Fruit fly (Drosophila melanogaster) whole organism, embryonic: Measurements from ENCODE around the gene CG43815.
A peak's percentile ranks its signal among the peaks of the same experiment; 100 is the strongest.

Experiments
- Atf6 ChIP-seq: fragments of 200-800 bp; sonication (Bioruptor generic); IDR thresholded peaks from 2 replicates; pipeline ENCODE4 v1.3.6; 2022; ENCODE audit warnings: missing biosample characterization, missing genetic modification characterization
- CG10565 ChIP-seq: fragments of 200-800 bp; sonication (Bioruptor generic); optimal IDR thresholded peaks from 3 replicates; lab custom pipeline; 2016; ENCODE audit warnings: missing biosample characterization, mild to moderate bottlenecking, missing genetic modification characterization
- CG11247 ChIP-seq: fragments of 200-800 bp; sonication (Bioruptor generic); IDR thresholded peaks from 2 replicates; pipeline ENCODE4 v1.3.6; 2022; ENCODE audit warnings: missing biosample characterization, missing genetic modification characterization
- CG11695 ChIP-seq: fragments of 200-800 bp; sonication (Bioruptor generic); IDR thresholded peaks from 3 replicates; pipeline ENCODE4 v1.3.6; 2022; ENCODE audit warnings: missing biosample characterization, missing genetic modification characterization
- CG12942 ChIP-seq: fragments of 200-800 bp; sonication (Bioruptor generic); optimal IDR thresholded peaks from 3 replicates; lab custom pipeline; 2016; ENCODE audit warnings: missing biosample characterization, missing genetic modification characterization
- CG1529 ChIP-seq: fragments of 200-800 bp; sonication (Bioruptor generic); optimal IDR thresholded peaks from 3 replicates; lab custom pipeline; 2018; ENCODE audit warnings: missing biosample characterization, missing genetic modification characterization
- CG15696 ChIP-seq: fragments of 200-800 bp; sonication (Bioruptor generic); optimal IDR thresholded peaks from 2 replicates; lab custom pipeline; 2019; ENCODE audit warnings: missing biosample characterization, mild to moderate bottlenecking, missing genetic modification characterization, moderate library complexity
- CG1602 ChIP-seq: fragments of 200-800 bp; sonication (Bioruptor generic); optimal IDR thresholded peaks from 3 replicates; lab custom pipeline; 2016; ENCODE audit warnings: missing biosample characterization, missing genetic modification characterization
- CG17568 ChIP-seq: fragments of 200-800 bp; sonication (Bioruptor generic); optimal IDR thresholded peaks from 2 replicates; lab custom pipeline; 2018; ENCODE audit warnings: missing biosample characterization, mild to moderate bottlenecking, missing genetic modification characterization, moderate library complexity
- CG2678 ChIP-seq: fragments of 200-800 bp; sonication (Bioruptor generic); optimal IDR thresholded peaks from 3 replicates; lab custom pipeline; 2019; ENCODE audit warnings: missing biosample characterization, mild to moderate bottlenecking, missing genetic modification characterization, moderate library complexity
- CG31441 ChIP-seq: fragments of 200-800 bp; sonication (Bioruptor generic); IDR thresholded peaks from 2 replicates; pipeline ENCODE4 v1.3.6; 2022; ENCODE audit warnings: missing biosample characterization, missing genetic modification characterization
- CG3838 ChIP-seq: fragments of 200-800 bp; sonication (Bioruptor generic); optimal IDR thresholded peaks from 3 replicates; lab custom pipeline; 2016; ENCODE audit warnings: missing biosample characterization, missing genetic modification characterization
- CG8388 ChIP-seq: fragments of 200-800 bp; sonication (Bioruptor generic); optimal IDR thresholded peaks from 2 replicates; lab custom pipeline; 2019; ENCODE audit warnings: missing biosample characterization, mild to moderate bottlenecking, missing genetic modification characterization, moderate library complexity
- CG9215 ChIP-seq: fragments of 200-800 bp; sonication (Bioruptor generic); IDR thresholded peaks from 2 replicates; pipeline ENCODE4 v1.3.6; 2022; ENCODE audit warnings: missing biosample characterization, missing genetic modification characterization
- CoRest ChIP-seq: fragments of 200-800 bp; sonication (Bioruptor generic); optimal IDR thresholded peaks from 3 replicates; lab custom pipeline; 2018; ENCODE audit warnings: missing biosample characterization, mild to moderate bottlenecking, missing genetic modification characterization, moderate library complexity
- Dip2 ChIP-seq: fragments of 200-800 bp; sonication (Bioruptor generic); IDR thresholded peaks from 2 replicates; pipeline ENCODE4 v1.3.6; 2022; ENCODE audit warnings: missing biosample characterization, missing genetic modification characterization
- Doc2 ChIP-seq: fragments of 200-800 bp; sonication (Bioruptor generic); IDR thresholded peaks from 2 replicates; pipeline ENCODE4 v1.3.6; 2022; ENCODE audit warnings: missing biosample characterization, missing genetic modification characterization
- H15 ChIP-seq: fragments of 200-800 bp; sonication (Bioruptor generic); IDR thresholded peaks from 3 replicates; pipeline ENCODE4 v1.3.6; 2022; ENCODE audit warnings: missing biosample characterization, missing genetic modification characterization
- HHEX ChIP-seq: fragments of 200-800 bp; sonication (Bioruptor generic); optimal IDR thresholded peaks from 3 replicates; lab custom pipeline; 2017; ENCODE audit warnings: missing biosample characterization, mild to moderate bottlenecking, missing genetic modification characterization, missing genetic modification reagents
- Hr3 ChIP-seq: fragments of 200-800 bp; sonication (Bioruptor generic); optimal IDR thresholded peaks from 3 replicates; lab custom pipeline; 2016; ENCODE audit warnings: missing biosample characterization, missing genetic modification characterization
- Myb ChIP-seq: fragments of 200-800 bp; sonication (Bioruptor generic); optimal IDR thresholded peaks from 2 replicates; lab custom pipeline; 2016; ENCODE audit warnings: missing biosample characterization, missing genetic modification characterization
- NC2α ChIP-seq: fragments of 200-800 bp; sonication (Bioruptor generic); optimal IDR thresholded peaks from 2 replicates; lab custom pipeline; 2016; ENCODE audit warnings: missing biosample characterization, missing genetic modification characterization
- Opbp ChIP-seq: fragments of 200-800 bp; sonication (Bioruptor generic); IDR thresholded peaks from 3 replicates; pipeline ENCODE4 v1.3.6; 2022; ENCODE audit warnings: missing biosample characterization, missing genetic modification characterization; ENCODE audit not compliant: partially characterized antibody
- Pdp1 ChIP-seq, 2 experiments: fragments of 200-800 bp; sonication (Bioruptor generic); optimal IDR thresholded peaks; 3 replicates each; lab custom pipeline; 2016; ENCODE audit warnings: missing biosample characterization in 2 of 2, missing genetic modification characterization in 2 of 2, mild to moderate bottlenecking in 1 of 2, moderate library complexity in 1 of 2
- Ravus ChIP-seq: fragments of 200-800 bp; sonication (Bioruptor generic); IDR thresholded peaks from 2 replicates; pipeline ENCODE4 v1.3.6; 2022; ENCODE audit warnings: missing biosample characterization, missing genetic modification characterization
- Scr ChIP-seq: fragments of 200-800 bp; sonication (Bioruptor generic); IDR thresholded peaks from 2 replicates; pipeline ENCODE4 v1.3.6; 2022; ENCODE audit warnings: missing biosample characterization, missing genetic modification characterization; ENCODE audit not compliant: partially characterized antibody
- Spps ChIP-seq: fragments of 200-800 bp; sonication (Bioruptor generic); optimal IDR thresholded peaks from 2 replicates; lab custom pipeline; 2018; ENCODE audit warnings: missing biosample characterization, mild to moderate bottlenecking, missing genetic modification characterization
- YL-1 ChIP-seq: fragments of 200-800 bp; sonication (Bioruptor generic); optimal IDR thresholded peaks from 3 replicates; lab custom pipeline; 2017; ENCODE audit warnings: missing biosample characterization, mild to moderate bottlenecking, missing genetic modification characterization
- cato ChIP-seq: fragments of 200-800 bp; sonication (Bioruptor generic); optimal IDR thresholded peaks from 2 replicates; lab custom pipeline; 2016; ENCODE audit warnings: missing biosample characterization, missing genetic modification characterization, borderline replicate concordance
- chm ChIP-seq: fragments of 200-800 bp; sonication (Bioruptor generic); IDR thresholded peaks from 2 replicates; pipeline ENCODE4 v1.3.6; 2022; ENCODE audit warnings: missing biosample characterization, missing genetic modification characterization
- croc ChIP-seq: fragments of 200-800 bp; sonication (Bioruptor generic); conservative IDR thresholded peaks from 3 replicates; pipeline ENCODE4 v1.3.6; 2022; ENCODE audit warnings: missing biosample characterization, missing genetic modification characterization
- dati ChIP-seq: fragments of 200-800 bp; sonication (Bioruptor generic); IDR thresholded peaks from 2 replicates; pipeline ENCODE4 v1.3.6; 2022; ENCODE audit warnings: missing biosample characterization, missing genetic modification characterization
- emc ChIP-seq: fragments of 200-800 bp; sonication (Bioruptor generic); optimal IDR thresholded peaks from 2 replicates; lab custom pipeline; 2016; ENCODE audit warnings: missing biosample characterization, missing genetic modification characterization
- ems ChIP-seq: fragments of 200-800 bp; sonication (Bioruptor generic); optimal IDR thresholded peaks from 3 replicates; lab custom pipeline; 2016; ENCODE audit warnings: missing biosample characterization, missing genetic modification characterization
- eve ChIP-seq, 2 experiments: fragments of >200 bp; optimal IDR thresholded peaks; 2 replicates each; lab custom pipeline; 2017; ENCODE audit warnings: missing biosample characterization in 2 of 2, missing genetic modification characterization in 2 of 2
- eyg ChIP-seq: fragments of 200-800 bp; sonication (Bioruptor generic); optimal IDR thresholded peaks from 3 replicates; lab custom pipeline; 2016; ENCODE audit warnings: missing biosample characterization, missing genetic modification characterization
- her ChIP-seq: fragments of 200-800 bp; sonication (Bioruptor generic); optimal IDR thresholded peaks from 2 replicates; lab custom pipeline; 2016; ENCODE audit warnings: missing biosample characterization, missing genetic modification characterization
- hkb ChIP-seq, 2 experiments: fragments of 200-800 bp in 1 of 2; fragments of >200 bp in 1 of 2; sonication (Bioruptor generic) in 1 of 2; IDR thresholded peaks in 1 of 2; optimal IDR thresholded peaks in 1 of 2; 2 replicates each; pipeline versions ENCODE4 v1.3.6 to Lab custom; 2017 to 2022; ENCODE audit warnings: missing biosample characterization in 1 of 2, missing genetic modification characterization in 1 of 2
- ind ChIP-seq: fragments of 200-800 bp; sonication (Bioruptor generic); optimal IDR thresholded peaks from 3 replicates; lab custom pipeline; 2016; ENCODE audit warnings: missing biosample characterization, missing genetic modification characterization
- kay ChIP-seq: fragments of 200-800 bp; sonication (Bioruptor generic); optimal IDR thresholded peaks from 2 replicates; lab custom pipeline; 2016; ENCODE audit warnings: missing biosample characterization, missing genetic modification characterization
- lov ChIP-seq, 2 experiments: fragments of 200-800 bp in 1 of 2; fragments of >200 bp in 1 of 2; sonication (Bioruptor generic) in 1 of 2; IDR thresholded peaks in 1 of 2; optimal IDR thresholded peaks in 1 of 2; 2 replicates in 1 of 2; 3 replicates in 1 of 2; pipeline versions ENCODE4 v1.3.6 to Lab custom; 2017 to 2022; ENCODE audit warnings: missing biosample characterization in 1 of 2, missing genetic modification characterization in 1 of 2
- mirr ChIP-seq: fragments of 200-800 bp; sonication (Bioruptor generic); optimal IDR thresholded peaks from 3 replicates; lab custom pipeline; 2018; ENCODE audit warnings: missing biosample characterization, mild to moderate bottlenecking, missing genetic modification characterization
- odd ChIP-seq: fragments of 200-800 bp; sonication (Bioruptor generic); optimal IDR thresholded peaks from 2 replicates; lab custom pipeline; 2017; ENCODE audit warnings: missing biosample characterization, mild to moderate bottlenecking, missing genetic modification characterization
- onecut ChIP-seq: fragments of 200-800 bp; sonication (Bioruptor generic); IDR thresholded peaks from 2 replicates; pipeline ENCODE4 v1.3.6; 2022; ENCODE audit warnings: missing biosample characterization, missing genetic modification characterization
- phol ChIP-seq: fragments of 200-800 bp; sonication (Bioruptor generic); optimal IDR thresholded peaks from 3 replicates; lab custom pipeline; 2018; ENCODE audit warnings: missing biosample characterization, mild to moderate bottlenecking, missing genetic modification characterization, moderate library complexity
- salm ChIP-seq: fragments of 200-800 bp; sonication (Bioruptor generic); optimal IDR thresholded peaks from 2 replicates; lab custom pipeline; 2018; ENCODE audit warnings: missing biosample characterization, mild to moderate bottlenecking, missing genetic modification characterization
- scrt ChIP-seq: fragments of 200-800 bp; sonication (Bioruptor generic); optimal IDR thresholded peaks from 2 replicates; lab custom pipeline; 2018; ENCODE audit warnings: missing biosample characterization, mild to moderate bottlenecking, missing genetic modification characterization, moderate library complexity
- sens-2 ChIP-seq: fragments of 200-800 bp; sonication (Bioruptor generic); IDR thresholded peaks from 2 replicates; pipeline ENCODE4 v1.3.6; 2022; ENCODE audit warnings: missing biosample characterization, missing genetic modification characterization
- sima ChIP-seq: fragments of 200-800 bp; sonication (Bioruptor generic); optimal IDR thresholded peaks from 2 replicates; lab custom pipeline; 2016; ENCODE audit warnings: missing biosample characterization, missing genetic modification characterization
- tna ChIP-seq: fragments of 200-800 bp; sonication (Bioruptor generic); IDR thresholded peaks from 2 replicates; pipeline ENCODE4 v1.3.6; 2022; ENCODE audit warnings: missing biosample characterization, missing genetic modification characterization; ENCODE audit not compliant: partially characterized antibody

The CG43815 gene

dm6 chr2L:3580668-3581172, 4.7 kb downstream of the CG43815 start, which contains the start of gene sob (continued):
- TF ChIP-seq CG8388 (GFP tag; lab: Kevin White, UChicago) (no peak), CoRest (no peak), scrt (GFP tag; lab: Kevin White, UChicago) (no peak), onecut (GFP tag; lab: Robert Waterston, UW) (0 out of 2 replicates have a peak, but pooled peaks have one; percentile 7), CG17568 (GFP tag; lab: Kevin White, UChicago) (no peak), H15 (GFP tag; lab: Robert Waterston, UW) (no peak), eyg (no peak), sima (no peak), CG9215 (GFP tag; lab: Robert Waterston, UW) (no peak), CG11247 (no peak), Myb (GFP tag; lab: Kevin White, UChicago) (no peak), YL-1 (GFP tag; lab: Kevin White, UChicago) (no peak), salm (tag; lab: Kevin White, UChicago) (no peak), sens-2 (GFP tag; lab: Robert Waterston, UW) (peak; percentile 69), tna (GFP tag; lab: Robert Waterston, UW) (no peak; the same call in 1 of the 2 replicates), Pdp1 (GFP tag; optimal IDR thresholded peaks at IDR 0.05; lab: Kevin White, UChicago) (peak in 1 of 2 experiments; percentile 50), Hr3 (no peak), Ravus (GFP tag; lab: Robert Waterston, UW) (no peak), mirr (GFP tag; lab: Kevin White, UChicago) (peak; percentile 53), ind (GFP tag; lab: Kevin White, UChicago) (no peak), CG1602 (GFP tag; lab: Kevin White, UChicago) (no peak), CG2678 (tag; lab: Kevin White, UChicago) (no peak), Spps (tag; lab: Kevin White, UChicago) (no peak), odd (peak; percentile 75), her (GFP tag; lab: Kevin White, UChicago) (no peak), ems (GFP tag; lab: Kevin White, UChicago) (no peak), CG11695 (peak; percentile 59; the same call in 1 of the 3 replicates), CG1529 (GFP tag; lab: Kevin White, UChicago) (no peak), Doc2 (GFP tag; lab: Robert Waterston, UW) (no peak), CG12942 (GFP tag; lab: Kevin White, UChicago) (no peak), eve (GFP tag; optimal IDR thresholded peaks at IDR 0.05; lab: Kevin White, UChicago) (no peak), croc (GFP tag; lab: Robert Waterston, UW) (no peak), Atf6 (no peak), hkb (optimal IDR thresholded peaks at IDR 0.05; lab: Kevin White, UChicago) (no peak), hkb (GFP tag; IDR thresholded peaks at IDR 0.05; lab: Robert Waterston, UW) (peak; percentile 34; the same call in 1 of the 2 replicates), HHEX (GFP tag; lab: Kevin White, UChicago) (no peak), NC2α (GFP tag; lab: Kevin White, UChicago) (no peak), CG31441 (GFP tag; lab: Robert Waterston, UW) (no peak), CG15696 (tag; lab: Kevin White, UChicago) (no peak), Opbp (GFP tag; lab: Robert Waterston, UW) (no peak; the same call in 2 of the 3 replicates), phol (tag; lab: Kevin White, UChicago) (no peak), CG10565 (no peak), chm (GFP tag; lab: Robert Waterston, UW) (peak; percentile 44; the same call in 1 of the 2 replicates), dati (GFP tag; lab: Robert Waterston, UW) (no peak), lov (optimal IDR thresholded peaks at IDR 0.05; lab: Kevin White, UChicago) (no peak), lov (GFP tag; IDR thresholded peaks at IDR 0.05; lab: Robert Waterston, UW) (no peak), Dip2 (GFP tag; lab: Robert Waterston, UW) (no peak), CG3838 (GFP tag; lab: Kevin White, UChicago) (no peak), Scr (GFP tag; lab: Robert Waterston, UW) (peak; percentile 55), emc (GFP tag; lab: Kevin White, UChicago) (no peak), cato (GFP tag; lab: Kevin White, UChicago) (no peak), kay (GFP tag; lab: Kevin White, UChicago) (no peak)
